Fruit fly (Drosophila melanogaster) S2 (cell line): ENCODE data around the gene to.

Experiments used
- CG8478 ChIP-seq: fragments of >200 bp; optimal IDR thresholded peaks from 2 replicates; lab custom pipeline; 2018
- CTCF ChIP-seq, 2 experiments: fragments of >200 bp; optimal IDR thresholded peaks; 2 replicates each; lab custom pipeline; 2018

dm6 chr3R:25238771-25239700 is 944 bp upstream of the to start:
- TF ChIP-seq CTCF (optimal IDR thresholded peaks at IDR 0.05; lab: Kevin White, UChicago): no peak
- TF ChIP-seq CG8478 (lab: Kevin White, UChicago): no peak
